Fruit fly (Drosophila melanogaster) whole organism, embryonic: ENCODE data around the gene Mrgn1.
A peak's percentile ranks its signal among the peaks of the same experiment; 100 is the strongest.

Experiments used
- Atf3 ChIP-seq: fragments of 200-800 bp; sonication (Bioruptor generic); optimal IDR thresholded peaks from 3 replicates; lab custom pipeline; 2016; ENCODE audit warnings: missing biosample characterization, missing genetic modification characterization
- Awh ChIP-seq: fragments of 200-800 bp; sonication (Bioruptor generic); IDR thresholded peaks from 2 replicates; pipeline ENCODE4, ENCODE4 v1.3.6; 2022; ENCODE audit warnings: missing biosample characterization, missing genetic modification characterization
- CG10267 ChIP-seq: fragments of 200-800 bp; sonication (Bioruptor generic); optimal IDR thresholded peaks from 2 replicates; lab custom pipeline; 2018; ENCODE audit warnings: missing biosample characterization, mild to moderate bottlenecking, missing genetic modification characterization, moderate library complexity
- CG10565 ChIP-seq: fragments of 200-800 bp; sonication (Bioruptor generic); optimal IDR thresholded peaks from 3 replicates; lab custom pipeline; 2016; ENCODE audit warnings: missing biosample characterization, mild to moderate bottlenecking, missing genetic modification characterization
- CG11093 ChIP-seq: fragments of 200-800 bp; sonication (Bioruptor generic); IDR thresholded peaks from 3 replicates; pipeline ENCODE4 v1.3.6; 2022; ENCODE audit warnings: missing biosample characterization, missing genetic modification characterization
- CG11398 ChIP-seq: fragments of 200-800 bp; sonication (Bioruptor generic); optimal IDR thresholded peaks from 2 replicates; lab custom pipeline; 2016; ENCODE audit warnings: missing biosample characterization, missing genetic modification characterization
- CG11560 ChIP-seq: fragments of 200-800 bp; sonication (Bioruptor generic); IDR thresholded peaks from 3 replicates; pipeline ENCODE4 v1.3.6; 2022; ENCODE audit warnings: missing biosample characterization, missing genetic modification characterization
- CG13775 ChIP-seq: fragments of 200-800 bp; sonication (Bioruptor generic); optimal IDR thresholded peaks from 3 replicates; lab custom pipeline; 2017; ENCODE audit warnings: missing biosample characterization, mild to moderate bottlenecking, missing genetic modification characterization
- CG14667 ChIP-seq: fragments of 200-800 bp; sonication (Bioruptor generic); IDR thresholded peaks from 2 replicates; pipeline ENCODE4 v1.3.6; 2022; ENCODE audit warnings: missing biosample characterization, missing genetic modification characterization
- CG14710 ChIP-seq: fragments of 200-800 bp; sonication (Bioruptor generic); optimal IDR thresholded peaks from 3 replicates; lab custom pipeline; 2019; ENCODE audit warnings: missing biosample characterization, mild to moderate bottlenecking, missing genetic modification characterization, moderate library complexity
- CG14860 ChIP-seq: fragments of 200-800 bp; sonication (Bioruptor generic); IDR thresholded peaks from 3 replicates; pipeline ENCODE4 v1.3.6; 2022; ENCODE audit warnings: missing biosample characterization, missing genetic modification characterization; ENCODE audit not compliant: partially characterized antibody
- CG16813 ChIP-seq: fragments of 200-800 bp; sonication (Bioruptor generic); IDR thresholded peaks from 3 replicates; pipeline ENCODE4 v1.3.6; 2022; ENCODE audit warnings: missing biosample characterization, missing genetic modification characterization; ENCODE audit not compliant: partially characterized antibody
- CG30020 ChIP-seq: fragments of 200-800 bp; optimal IDR thresholded peaks from 2 replicates; lab custom pipeline; 2019; ENCODE audit warnings: missing biosample characterization, mild to moderate bottlenecking, missing genetic modification characterization, moderate library complexity
- CG31224 ChIP-seq: fragments of 200-800 bp; sonication (Bioruptor generic); IDR thresholded peaks from 2 replicates; pipeline ENCODE4 v1.3.6; 2022; ENCODE audit warnings: missing biosample characterization, missing genetic modification characterization
- CG4328 ChIP-seq: fragments of 200-800 bp; sonication (Bioruptor generic); optimal IDR thresholded peaks from 3 replicates; lab custom pipeline; 2017; ENCODE audit warnings: missing biosample characterization, missing genetic modification reagents, missing genetic modification characterization
- CG43689 ChIP-seq: fragments of 200-800 bp; sonication (Bioruptor generic); IDR thresholded peaks from 2 replicates; pipeline ENCODE4 v1.3.6; 2022; ENCODE audit warnings: missing biosample characterization, missing genetic modification characterization
- CG4820 ChIP-seq: fragments of 200-800 bp; sonication (Bioruptor generic); optimal IDR thresholded peaks from 3 replicates; lab custom pipeline; 2016; ENCODE audit warnings: missing biosample characterization, missing genetic modification characterization
- CG6683 ChIP-seq: fragments of 200-800 bp; sonication (Bioruptor generic); optimal IDR thresholded peaks from 2 replicates; lab custom pipeline; 2017; ENCODE audit warnings: missing biosample characterization, mild to moderate bottlenecking, missing genetic modification characterization, missing genetic modification reagents
- CG8944 ChIP-seq: fragments of 200-800 bp; sonication (Bioruptor generic); optimal IDR thresholded peaks from 3 replicates; lab custom pipeline; 2016; ENCODE audit warnings: missing biosample characterization, missing genetic modification characterization
- CG9437 ChIP-seq: fragments of 200-800 bp; sonication (Bioruptor generic); optimal IDR thresholded peaks from 2 replicates; lab custom pipeline; 2018; ENCODE audit warnings: missing biosample characterization, mild to moderate bottlenecking, missing genetic modification characterization
- Chrac-16 ChIP-seq: fragments of 200-800 bp; sonication (Bioruptor generic); optimal IDR thresholded peaks from 3 replicates; lab custom pipeline; 2016; ENCODE audit warnings: missing biosample characterization, missing genetic modification characterization
- Dad ChIP-seq: fragments of 200-800 bp; sonication (Bioruptor generic); optimal IDR thresholded peaks from 3 replicates; lab custom pipeline; 2016; ENCODE audit warnings: missing biosample characterization, missing genetic modification characterization
- Elba2 ChIP-seq: fragments of 200-800 bp; sonication (Bioruptor generic); optimal IDR thresholded peaks from 3 replicates; lab custom pipeline; 2016; ENCODE audit warnings: missing biosample characterization, missing genetic modification characterization
- HmgZ ChIP-seq: fragments of 200-800 bp; sonication (Bioruptor generic); optimal IDR thresholded peaks from 2 replicates; lab custom pipeline; 2018; ENCODE audit warnings: missing biosample characterization, mild to moderate bottlenecking, missing genetic modification characterization
- Lpt ChIP-seq: fragments of >200 bp; optimal IDR thresholded peaks from 2 replicates; lab custom pipeline; 2018; ENCODE audit warnings: missing biosample characterization, missing genetic modification characterization
- Mes4 ChIP-seq: fragments of 200-800 bp; sonication (Bioruptor generic); optimal IDR thresholded peaks from 2 replicates; lab custom pipeline; 2016; ENCODE audit warnings: missing biosample characterization, missing genetic modification characterization
- PHDP ChIP-seq: fragments of 200-800 bp; sonication (Bioruptor generic); optimal IDR thresholded peaks from 3 replicates; lab custom pipeline; 2018; ENCODE audit warnings: missing biosample characterization, mild to moderate bottlenecking, missing genetic modification characterization, moderate library complexity
- Ptx1 ChIP-seq: fragments of 200-800 bp; sonication (Bioruptor generic); IDR thresholded peaks from 2 replicates; pipeline ENCODE4 v1.3.6; 2022; ENCODE audit warnings: missing biosample characterization, missing genetic modification characterization
- Sin3A ChIP-seq: fragments of >200 bp; optimal IDR thresholded peaks from 2 replicates; lab custom pipeline; 2018
- Sox100B ChIP-seq: fragments of 200-800 bp; sonication (Bioruptor generic); optimal IDR thresholded peaks from 3 replicates; lab custom pipeline; 2018; ENCODE audit warnings: missing biosample characterization, mild to moderate bottlenecking, missing genetic modification characterization
- Stat92E ChIP-seq, 3 experiments: fragments of >200 bp in 2 of 3; fragments of 200-800 bp in 1 of 3; sonication (Bioruptor generic) in 1 of 3; optimal IDR thresholded peaks; 2 replicates each; lab custom pipeline; 2017 to 2019; ENCODE audit warnings: missing biosample characterization in 3 of 3, missing genetic modification characterization in 3 of 3, mild to moderate bottlenecking in 1 of 3, moderate library complexity in 1 of 3
- TFAM ChIP-seq: fragments of 200-800 bp; sonication (Bioruptor generic); optimal IDR thresholded peaks from 2 replicates; lab custom pipeline; 2017; ENCODE audit warnings: missing biosample characterization, missing genetic modification characterization, inconsistent platforms
- Vsx1 ChIP-seq: fragments of 200-800 bp; sonication (Bioruptor generic); optimal IDR thresholded peaks from 2 replicates; lab custom pipeline; 2017; ENCODE audit warnings: missing biosample characterization, mild to moderate bottlenecking, missing genetic modification characterization, missing genetic modification reagents
- Xbp1 ChIP-seq: fragments of 200-800 bp; sonication (Bioruptor generic); optimal IDR thresholded peaks from 3 replicates; lab custom pipeline; 2016; ENCODE audit warnings: missing biosample characterization, mild to moderate bottlenecking, missing genetic modification characterization
- ab ChIP-seq: fragments of 200-800 bp; sonication (Bioruptor generic); optimal IDR thresholded peaks from 2 replicates; lab custom pipeline; 2016; ENCODE audit warnings: missing biosample characterization, missing genetic modification characterization
- caup ChIP-seq: fragments of 200-800 bp; sonication (Bioruptor generic); optimal IDR thresholded peaks from 3 replicates; lab custom pipeline; 2017; ENCODE audit warnings: missing biosample characterization, mild to moderate bottlenecking, missing genetic modification characterization, moderate library complexity; ENCODE audit not compliant: severe bottlenecking
- chm ChIP-seq: fragments of 200-800 bp; sonication (Bioruptor generic); IDR thresholded peaks from 2 replicates; pipeline ENCODE4 v1.3.6; 2022; ENCODE audit warnings: missing biosample characterization, missing genetic modification characterization
- chn ChIP-seq: fragments of 200-800 bp; sonication (Bioruptor generic); optimal IDR thresholded peaks from 2 replicates; lab custom pipeline; 2016; ENCODE audit warnings: missing biosample characterization, missing genetic modification characterization
- crc ChIP-seq: fragments of 200-800 bp; sonication (Bioruptor generic); optimal IDR thresholded peaks from 2 replicates; lab custom pipeline; 2016; ENCODE audit warnings: missing biosample characterization, missing genetic modification characterization
- gfzf ChIP-seq: fragments of 200-800 bp; sonication (Bioruptor generic); optimal IDR thresholded peaks from 2 replicates; lab custom pipeline; 2016; ENCODE audit warnings: missing biosample characterization, mild to moderate bottlenecking, missing genetic modification characterization, moderate library complexity
- inv ChIP-seq: fragments of 200-800 bp; sonication (Bioruptor generic); IDR thresholded peaks from 2 replicates; pipeline ENCODE4 v1.3.6; 2022; ENCODE audit warnings: missing biosample characterization, missing genetic modification characterization; ENCODE audit not compliant: partially characterized antibody
- ken ChIP-seq: fragments of 200-800 bp; sonication (Bioruptor generic); IDR thresholded peaks from 3 replicates; pipeline ENCODE4 v1.3.6; 2022; ENCODE audit warnings: missing biosample characterization, missing genetic modification characterization
- mld ChIP-seq: fragments of 200-800 bp; sonication (Bioruptor generic); IDR thresholded peaks from 3 replicates; pipeline ENCODE4 v1.3.6; 2022; ENCODE audit warnings: missing biosample characterization, missing genetic modification characterization; ENCODE audit not compliant: partially characterized antibody
- nerfin-1 ChIP-seq: fragments of 200-800 bp; sonication (Bioruptor generic); optimal IDR thresholded peaks from 3 replicates; lab custom pipeline; 2019; ENCODE audit warnings: missing biosample characterization, mild to moderate bottlenecking, missing genetic modification characterization, moderate library complexity
- onecut ChIP-seq: fragments of 200-800 bp; sonication (Bioruptor generic); IDR thresholded peaks from 2 replicates; pipeline ENCODE4 v1.3.6; 2022; ENCODE audit warnings: missing biosample characterization, missing genetic modification characterization
- pnt ChIP-seq: fragments of 200-800 bp; sonication (Bioruptor generic); optimal IDR thresholded peaks from 3 replicates; lab custom pipeline; 2016; ENCODE audit warnings: missing biosample characterization, missing genetic modification characterization
- sens-2 ChIP-seq: fragments of 200-800 bp; sonication (Bioruptor generic); IDR thresholded peaks from 2 replicates; pipeline ENCODE4 v1.3.6; 2022; ENCODE audit warnings: missing biosample characterization, missing genetic modification characterization
- tgo ChIP-seq: fragments of 200-800 bp; sonication (Bioruptor generic); IDR thresholded peaks from 3 replicates; pipeline ENCODE4 v1.3.6; 2022; ENCODE audit warnings: missing biosample characterization, missing genetic modification characterization
- ttk ChIP-seq: fragments of 200-800 bp; sonication (Bioruptor generic); IDR thresholded peaks from 2 replicates; pipeline ENCODE4 v2.1.2; 2022; ENCODE audit warnings: missing biosample characterization, missing genetic modification characterization
- zen ChIP-seq: fragments of 200-800 bp; sonication (Bioruptor generic); optimal IDR thresholded peaks from 3 replicates; lab custom pipeline; 2018; ENCODE audit warnings: missing biosample characterization, mild to moderate bottlenecking, missing genetic modification characterization, moderate library complexity
- zen2 ChIP-seq: fragments of 200-800 bp; sonication (Bioruptor generic); IDR thresholded peaks from 3 replicates; pipeline ENCODE4 v1.3.6; 2022; ENCODE audit warnings: missing biosample characterization, missing genetic modification characterization; ENCODE audit not compliant: partially characterized antibody

The Mrgn1 gene

dm6 chrX:13762372-13762883, 40.7 kb upstream of the Mrgn1 start, which contains the start of gene rdgB (continued):
- TF ChIP-seq ab (GFP tag; lab: Kevin White, UChicago) (peak; percentile 7), CG4820 (GFP tag; lab: Kevin White, UChicago) (peak; percentile 77), sens-2 (GFP tag; lab: Robert Waterston, UW) (no peak), CG43689 (GFP tag; lab: Robert Waterston, UW) (no peak), nerfin-1 (peak; percentile 73), CG14710 (tag; lab: Kevin White, UChicago) (peak; percentile 70), zen2 (GFP tag; lab: Robert Waterston, UW) (no peak), CG11093 (peak; percentile 60; the same call in 2 of the 3 replicates), Sin3A (lab: Kevin White, UChicago) (no peak), crc (no peak), CG9437 (peak; percentile 76), CG11398 (GFP tag; lab: Kevin White, UChicago) (no peak), TFAM (GFP tag; lab: Kevin White, UChicago) (no peak), Stat92E (GFP tag; optimal IDR thresholded peaks at IDR 0.05; lab: Kevin White, UChicago) (no peak), CG10267 (tag; lab: Kevin White, UChicago) (peak; percentile 66), Ptx1 (GFP tag; lab: Robert Waterston, UW) (peak; percentile 73), CG16813 (GFP tag; lab: Robert Waterston, UW) (no peak), CG4328 (GFP tag; lab: Kevin White, UChicago) (peak; percentile 64), Elba2 (GFP tag; lab: Kevin White, UChicago) (no peak), Sox100B (peak; percentile 92), gfzf (GFP tag; lab: Kevin White, UChicago) (no peak), ken (GFP tag; lab: Robert Waterston, UW) (peak; percentile 64; the same call in 1 of the 3 replicates), CG14860 (GFP tag; lab: Robert Waterston, UW) (no peak), caup (GFP tag; lab: Kevin White, UChicago) (peak; percentile 81), mld (GFP tag; lab: Robert Waterston, UW) (no peak), HmgZ (tag; lab: Kevin White, UChicago) (peak; percentile 65), CG31224 (peak; percentile 44; the same call in 1 of the 2 replicates), chm (GFP tag; lab: Robert Waterston, UW) (peak; percentile 56), CG14667 (GFP tag; lab: Robert Waterston, UW) (no peak), Dad (GFP tag; lab: Kevin White, UChicago) (no peak), Lpt (GFP tag; lab: Kevin White, UChicago) (no peak), Chrac-16 (GFP tag; lab: Kevin White, UChicago) (peak; percentile 62), onecut (GFP tag; lab: Robert Waterston, UW) (peak; percentile 55), Mes4 (GFP tag; lab: Kevin White, UChicago) (no peak), tgo (GFP tag; lab: Robert Waterston, UW) (peak; percentile 71), CG6683 (peak; percentile 31), ttk (GFP tag; lab: Robert Waterston, UW) (peak; percentile 70), CG13775 (peak; percentile 81), CG30020 (tag; lab: Kevin White, UChicago) (peak; percentile 36), Awh (GFP tag; lab: Robert Waterston, UW) (no peak), Atf3 (GFP tag; lab: Kevin White, UChicago) (no peak), zen (tag; lab: Kevin White, UChicago) (peak; percentile 16), inv (no peak), CG8944 (GFP tag; lab: Kevin White, UChicago) (no peak), Xbp1 (GFP tag; lab: Kevin White, UChicago) (peak; percentile 81), PHDP (tag; lab: Kevin White, UChicago) (peak; percentile 78), pnt (peak; percentile 6), CG11560 (tag; lab: Robert Waterston, UW) (no peak), chn (GFP tag; lab: Kevin White, UChicago) (peak; percentile 33), CG10565 (GFP tag; lab: Kevin White, UChicago) (no peak), Vsx1 (GFP tag; lab: Kevin White, UChicago) (peak; percentile 40)
